4 worm cellular contexts compared by ENCODE assay signal in genomic region chrX:10597554-10598191, ce11.
TF ChIP-seq lines count a peak whose summit lies in the region.

No protein-coding gene starts in this region.

TF ChIP-seq in whole organism, L2 larva, 48 proteins besides CTCF, POLR2A, EP300 and RAD21 (continues in another document):
- peak; percentile 12 for TF ChIP-seq unc-55 (GFP tag; optimal IDR thresholded peaks at IDR 0.05; lab: Kevin White, UChicago)
- no peak for TF ChIP-seq ceh-82 (tag; optimal IDR thresholded peaks at IDR 0.05; lab: Kevin White, UChicago)
- no peak for TF ChIP-seq elt-3 (tag; optimal IDR thresholded peaks at IDR 0.05; lab: Kevin White, UChicago)
- TF ChIP-seq sma-9 (GFP tag; optimal IDR thresholded peaks at IDR 0.05; lab: Kevin White, UChicago), result peak; percentile 35
- no peak for TF ChIP-seq sma-9 (tag; optimal IDR thresholded peaks at IDR 0.05; lab: Kevin White, UChicago)
- TF ChIP-seq lin-39 (tag; optimal IDR thresholded peaks at IDR 0.05; lab: Kevin White, UChicago), result peak; percentile 31
- peak; percentile 43 for TF ChIP-seq nhr-129 (tag; optimal IDR thresholded peaks at IDR 0.05; lab: Kevin White, UChicago)
- peak; percentile 57 for TF ChIP-seq F13H6.1 (tag; optimal IDR thresholded peaks at IDR 0.05; lab: Kevin White, UChicago)
- no peak for TF ChIP-seq aly-2 (tag; optimal IDR thresholded peaks at IDR 0.05; lab: Kevin White, UChicago)
- no peak for TF ChIP-seq nhr-237 (tag; optimal IDR thresholded peaks at IDR 0.05; lab: Kevin White, UChicago)
- no peak for TF ChIP-seq sma-3 (GFP tag; optimal IDR thresholded peaks at IDR 0.05; lab: Kevin White, UChicago)
- no peak for TF ChIP-seq ama-1 (optimal IDR thresholded peaks at IDR 0.05; lab: Kevin White, UChicago)
- no peak for TF ChIP-seq dmd-4 (tag; optimal IDR thresholded peaks at IDR 0.05; lab: Kevin White, UChicago)
- TF ChIP-seq nhr-11 (tag; optimal IDR thresholded peaks at IDR 0.05; lab: Kevin White, UChicago), result no peak
- TF ChIP-seq ztf-4 (tag; optimal IDR thresholded peaks at IDR 0.05; lab: Kevin White, UChicago), result no peak
- no peak for TF ChIP-seq nhr-12 (tag; optimal IDR thresholded peaks at IDR 0.05; lab: Kevin White, UChicago)
- no peak for TF ChIP-seq mdl-1 (tag; optimal IDR thresholded peaks at IDR 0.05; lab: Kevin White, UChicago)
- TF ChIP-seq nhr-23 (tag; optimal IDR thresholded peaks at IDR 0.05; lab: Kevin White, UChicago), result no peak
- TF ChIP-seq Y55F3AM.14 (GFP tag; optimal IDR thresholded peaks at IDR 0.05; lab: Kevin White, UChicago), result no peak
- TF ChIP-seq lsy-2 (tag; optimal IDR thresholded peaks at IDR 0.05; lab: Kevin White, UChicago), result peak in 1 of 2 experiments; percentile 12
- no peak for TF ChIP-seq crh-2 (tag; optimal IDR thresholded peaks at IDR 0.05; lab: Kevin White, UChicago)
- no peak for TF ChIP-seq lin-13 (GFP tag; optimal IDR thresholded peaks at IDR 0.05; lab: Kevin White, UChicago)
- no peak for TF ChIP-seq gmeb-1 (tag; optimal IDR thresholded peaks at IDR 0.05; lab: Kevin White, UChicago)
- no peak for TF ChIP-seq alr-1 (tag; optimal IDR thresholded peaks at IDR 0.05; lab: Kevin White, UChicago)

TF ChIP-seq in whole organism, L4 larva, 104 proteins besides CTCF, POLR2A, EP300 and RAD21 (continues in another document):
- TF ChIP-seq Y48G9A.11 (GFP tag; IDR thresholded peaks at IDR 0.05; lab: Robert Waterston, UW) (no peak), sdz-12 (GFP tag; optimal IDR thresholded peaks at IDR 0.05; lab: Kevin White, UChicago) (no peak), nhr-25 (tag; optimal IDR thresholded peaks at IDR 0.05; lab: Kevin White, UChicago; ENCODE audit: borderline replicate concordance, insufficient read depth) (no peak), lin-39 (tag; optimal IDR thresholded peaks at IDR 0.05; lab: Kevin White, UChicago) (no peak), fos-1 (tag; optimal IDR thresholded peaks at IDR 0.05; lab: Kevin White, UChicago) (no peak), nhr-102 (tag; optimal IDR thresholded peaks at IDR 0.05; lab: Kevin White, UChicago) (no peak), madf-5 (GFP tag; IDR thresholded peaks at IDR 0.05; lab: Robert Waterston, UW) (no peak), pqm-1 (tag; optimal IDR thresholded peaks at IDR 0.05; lab: Kevin White, UChicago) (peak; percentile 47), ceh-62 (tag; optimal IDR thresholded peaks at IDR 0.05; lab: Kevin White, UChicago) (no peak), F37D6.2 (tag; optimal IDR thresholded peaks at IDR 0.05; lab: Kevin White, UChicago) (no peak), ztf-7 (tag; optimal IDR thresholded peaks at IDR 0.05; lab: Kevin White, UChicago) (no peak), lin-13 (GFP tag; optimal IDR thresholded peaks at IDR 0.05; lab: Kevin White, UChicago) (no peak), zfp-3 (GFP tag; conservative IDR thresholded peaks at IDR 0.05; lab: Robert Waterston, UW) (no peak), hlh-11 (tag; optimal IDR thresholded peaks at IDR 0.05; lab: Kevin White, UChicago) (peak; percentile 33), nhr-6 (tag; optimal IDR thresholded peaks at IDR 0.05; lab: Kevin White, UChicago) (no peak), snpc-4 (tag; optimal IDR thresholded peaks at IDR 0.05; lab: Kevin White, UChicago) (no peak), nhr-28 (tag; optimal IDR thresholded peaks at IDR 0.05; lab: Kevin White, UChicago) (peak; percentile 15), vab-7 (GFP tag; IDR thresholded peaks at IDR 0.05; lab: Robert Waterston, UW) (0 out of 2 replicates have a peak, but pooled peaks have one; percentile 32), lsy-2 (tag; optimal IDR thresholded peaks at IDR 0.05; lab: Kevin White, UChicago) (peak in 1 of 2 experiments; percentile 41), T20F7.1 (GFP tag; optimal IDR thresholded peaks at IDR 0.05; lab: Kevin White, UChicago) (no peak), saeg-2 (GFP tag; IDR thresholded peaks at IDR 0.05; lab: Robert Waterston, UW) (no peak), nhr-76 (tag; optimal IDR thresholded peaks at IDR 0.05; lab: Kevin White, UChicago) (no peak), ZK546.5 (tag; optimal IDR thresholded peaks at IDR 0.05; lab: Kevin White, UChicago) (no peak), mes-2 (tag; optimal IDR thresholded peaks at IDR 0.05; lab: Kevin White, UChicago; ENCODE audit: poor library complexity, severe bottlenecking) (peak; percentile 30)

TF ChIP-seq in whole organism, late embryonic, 69 proteins besides CTCF, POLR2A, EP300 and RAD21 (continues in another document):
- TF ChIP-seq ceh-6 (GFP tag; optimal IDR thresholded peaks at IDR 0.05; lab: Kevin White, UChicago), result peak; percentile 39
- no peak for TF ChIP-seq sox-4 (tag; optimal IDR thresholded peaks at IDR 0.05; lab: Kevin White, UChicago)
- no peak for TF ChIP-seq ceh-30 (tag; optimal IDR thresholded peaks at IDR 0.05; lab: Kevin White, UChicago)
- TF ChIP-seq fax-1 (tag; optimal IDR thresholded peaks at IDR 0.05; lab: Kevin White, UChicago), result no peak
- no peak for TF ChIP-seq pha-2 (tag; optimal IDR thresholded peaks at IDR 0.05; lab: Kevin White, UChicago)
- TF ChIP-seq nhr-232 (tag; optimal IDR thresholded peaks at IDR 0.05; lab: Kevin White, UChicago), result no peak
- TF ChIP-seq pat-9 (tag; optimal IDR thresholded peaks at IDR 0.05; lab: Kevin White, UChicago), result no peak
- TF ChIP-seq nhr-11 (tag; optimal IDR thresholded peaks at IDR 0.05; lab: Kevin White, UChicago), result no peak
- no peak for TF ChIP-seq ets-4 (tag; optimal IDR thresholded peaks at IDR 0.05; lab: Kevin White, UChicago)
- no peak for TF ChIP-seq madf-2 (tag; optimal IDR thresholded peaks at IDR 0.05; lab: Kevin White, UChicago)
- TF ChIP-seq pha-4 (tag; optimal IDR thresholded peaks at IDR 0.05; lab: Kevin White, UChicago), result no peak
- no peak for TF ChIP-seq eyg-1 (tag; optimal IDR thresholded peaks at IDR 0.05; lab: Kevin White, UChicago)
- TF ChIP-seq ceh-22 (tag; optimal IDR thresholded peaks at IDR 0.05; lab: Kevin White, UChicago), result no peak
- no peak for TF ChIP-seq ceh-19 (GFP tag; optimal IDR thresholded peaks at IDR 0.05; lab: Kevin White, UChicago)
- TF ChIP-seq C08G9.2 (tag; optimal IDR thresholded peaks at IDR 0.05; lab: Kevin White, UChicago), result peak; percentile 30
- peak; percentile 27 for TF ChIP-seq ceh-34 (tag; optimal IDR thresholded peaks at IDR 0.05; lab: Kevin White, UChicago)
- TF ChIP-seq ztf-16 (tag; optimal IDR thresholded peaks at IDR 0.05; lab: Kevin White, UChicago), result no peak
- no peak for TF ChIP-seq ceh-18 (tag; optimal IDR thresholded peaks at IDR 0.05; lab: Kevin White, UChicago)
- no peak for TF ChIP-seq unc-86 (tag; optimal IDR thresholded peaks at IDR 0.05; lab: Kevin White, UChicago)
- no peak for TF ChIP-seq pqm-1 (tag; optimal IDR thresholded peaks at IDR 0.05; lab: Kevin White, UChicago)
- no peak for TF ChIP-seq Y22D7AL.16 (tag; optimal IDR thresholded peaks at IDR 0.05; lab: Kevin White, UChicago)
- no peak for TF ChIP-seq pag-3 (tag; optimal IDR thresholded peaks at IDR 0.05; lab: Kevin White, UChicago; ENCODE audit: borderline replicate concordance)
- TF ChIP-seq K02D7.2 (tag; optimal IDR thresholded peaks at IDR 0.05; lab: Kevin White, UChicago), result no peak
- peak; percentile 57 for TF ChIP-seq rnt-1 (tag; optimal IDR thresholded peaks at IDR 0.05; lab: Kevin White, UChicago)
- TF ChIP-seq pros-1 (tag; optimal IDR thresholded peaks at IDR 0.05; lab: Kevin White, UChicago), result peak; percentile 13
- TF ChIP-seq sox-2 (GFP tag; IDR thresholded peaks at IDR 0.05; lab: Robert Waterston, UW), result no peak
- TF ChIP-seq dve-1 (tag; optimal IDR thresholded peaks at IDR 0.05; lab: Kevin White, UChicago), result no peak
- TF ChIP-seq hlh-6 (tag; optimal IDR thresholded peaks at IDR 0.05; lab: Kevin White, UChicago), result no peak

TF ChIP-seq in whole organism, mixed stage, embryonic, 35 proteins besides CTCF, POLR2A, EP300 and RAD21 (continues in another document):
- TF ChIP-seq nhr-28 (tag; optimal IDR thresholded peaks at IDR 0.05; lab: Kevin White, UChicago) (no peak), nhr-2 (tag; optimal IDR thresholded peaks at IDR 0.05; lab: Kevin White, UChicago) (peak; percentile 93), unc-120 (tag; optimal IDR thresholded peaks at IDR 0.05; lab: Kevin White, UChicago; ENCODE audit: poor library complexity, severe bottlenecking) (peak; percentile 71), pha-4 (tag; optimal IDR thresholded peaks at IDR 0.05; lab: Kevin White, UChicago) (no peak), lsy-2 (tag; optimal IDR thresholded peaks at IDR 0.05; lab: Kevin White, UChicago) (peak; percentile 37), ham-2 (GFP tag; optimal IDR thresholded peaks at IDR 0.05; lab: Kevin White, UChicago) (peak; percentile 80), unc-62 (GFP tag; optimal IDR thresholded peaks at IDR 0.05; lab: Kevin White, UChicago) (peak; percentile 54), sem-2 (GFP tag; optimal IDR thresholded peaks at IDR 0.05; lab: Kevin White, UChicago) (no peak), mep-1 (tag; optimal IDR thresholded peaks at IDR 0.05; lab: Kevin White, UChicago) (no peak), nhr-76 (tag; optimal IDR thresholded peaks at IDR 0.05; lab: Kevin White, UChicago) (no peak), zip-8 (tag; optimal IDR thresholded peaks at IDR 0.05; lab: Kevin White, UChicago) (no peak), mab-5 (tag; optimal IDR thresholded peaks at IDR 0.05; lab: Kevin White, UChicago) (no peak), drap-1 (GFP tag; optimal IDR thresholded peaks at IDR 0.05; lab: Kevin White, UChicago) (peak; percentile 52), flh-1 (GFP tag; optimal IDR thresholded peaks at IDR 0.05; lab: Kevin White, UChicago) (no peak), cnd-1 (tag; optimal IDR thresholded peaks at IDR 0.05; lab: Kevin White, UChicago) (peak; percentile 45), ces-1 (GFP tag; optimal IDR thresholded peaks at IDR 0.05; lab: Kevin White, UChicago) (peak; percentile 84), lin-13 (tag; optimal IDR thresholded peaks at IDR 0.05; lab: Kevin White, UChicago) (no peak), ztf-11 (tag; optimal IDR thresholded peaks at IDR 0.05; lab: Kevin White, UChicago) (peak; percentile 28), mls-2 (tag; optimal IDR thresholded peaks at IDR 0.05; lab: Kevin White, UChicago) (peak; percentile 73), bed-3 (GFP tag; optimal IDR thresholded peaks at IDR 0.05; lab: Kevin White, UChicago) (no peak), nhr-237 (tag; optimal IDR thresholded peaks at IDR 0.05; lab: Kevin White, UChicago) (no peak), ceh-83 (GFP tag; optimal IDR thresholded peaks at IDR 0.05; lab: Kevin White, UChicago) (no peak), sptf-1 (tag; optimal IDR thresholded peaks at IDR 0.05; lab: Kevin White, UChicago) (peak; percentile 4), elt-3 (tag; optimal IDR thresholded peaks at IDR 0.05; lab: Kevin White, UChicago) (no peak), blmp-1 (tag; optimal IDR thresholded peaks at IDR 0.05; lab: Kevin White, UChicago) (no peak), elt-1 (tag; optimal IDR thresholded peaks at IDR 0.05; lab: Kevin White, UChicago; ENCODE audit: borderline replicate concordance, insufficient read depth) (no peak), hlh-1 (tag; optimal IDR thresholded peaks at IDR 0.05; lab: Kevin White, UChicago) (peak; percentile 50), ceh-43 (GFP tag; optimal IDR thresholded peaks at IDR 0.05; lab: Kevin White, UChicago) (no peak), unc-39 (tag; optimal IDR thresholded peaks at IDR 0.05; lab: Kevin White, UChicago) (no peak), lin-32 (GFP tag; optimal IDR thresholded peaks at IDR 0.05; lab: Kevin White, UChicago) (no peak)
